Worm (Caenorhabditis elegans) whole organism, late embryonic: Measurements from ENCODE around the gene R10E11.9.
A peak's percentile ranks its signal among the peaks of the same experiment; 100 is the strongest.

Experiments
- C08G9.2 ChIP-seq: sonication (generic microtip); optimal IDR thresholded peaks from 2 replicates; lab custom pipeline; 2016; ENCODE audit warnings: mild to moderate bottlenecking, missing genetic modification characterization, moderate library complexity, missing compliant biosample characterization
- F13H6.1 ChIP-seq: sonication (generic microtip); optimal IDR thresholded peaks from 2 replicates; lab custom pipeline; 2016; ENCODE audit warnings: missing genetic modification characterization, missing compliant biosample characterization
- K09A11.1 ChIP-seq: sonication (generic microtip); optimal IDR thresholded peaks from 2 replicates; lab custom pipeline; 2017; ENCODE audit warnings: antibody characterized with exemption, mild to moderate bottlenecking, missing genetic modification characterization, missing compliant biosample characterization; ENCODE audit not compliant: insufficient read depth
- T23F11.4 ChIP-seq: fragments of 200-800 bp; sonication (Bioruptor generic); optimal IDR thresholded peaks from 2 replicates; lab custom pipeline; 2018; ENCODE audit warnings: mild to moderate bottlenecking, missing genetic modification characterization, missing compliant biosample characterization
- ahr-1 ChIP-seq: sonication (generic microtip); optimal IDR thresholded peaks from 2 replicates; lab custom pipeline; 2016; ENCODE audit warnings: missing genetic modification characterization, missing compliant biosample characterization
- ceh-14 ChIP-seq: sonication (generic microtip); optimal IDR thresholded peaks from 2 replicates; lab custom pipeline; 2016; ENCODE audit warnings: missing genotype, missing genetic modification characterization, missing compliant biosample characterization
- ceh-19 ChIP-seq: fragments of 200-800 bp; sonication (Bioruptor generic); optimal IDR thresholded peaks from 2 replicates; lab custom pipeline; 2018; ENCODE audit warnings: mild to moderate bottlenecking, missing genetic modification characterization, missing compliant biosample characterization
- ceh-2 ChIP-seq: sonication (generic microtip); optimal IDR thresholded peaks from 2 replicates; lab custom pipeline; 2016; ENCODE audit warnings: missing genotype, missing genetic modification characterization, missing compliant biosample characterization
- ceh-31 ChIP-seq: sonication (generic microtip); optimal IDR thresholded peaks from 2 replicates; lab custom pipeline; 2016; ENCODE audit warnings: missing genetic modification characterization, missing compliant biosample characterization
- ceh-45 ChIP-seq: fragments of 200-800 bp; sonication (Bioruptor generic); IDR thresholded peaks from 2 replicates; pipeline ENCODE4 v1.3.6; 2022; ENCODE audit warnings: missing genetic modification reagents, missing genetic modification characterization, missing compliant biosample characterization
- ceh-48 ChIP-seq: sonication (generic microtip); optimal IDR thresholded peaks from 2 replicates; lab custom pipeline; 2016; ENCODE audit warnings: missing genetic modification characterization, inconsistent platforms, missing compliant biosample characterization
- ceh-9 ChIP-seq: sonication (generic microtip); optimal IDR thresholded peaks from 2 replicates; lab custom pipeline; 2016; ENCODE audit warnings: mild to moderate bottlenecking, missing genetic modification characterization, inconsistent platforms, missing compliant biosample characterization
- che-1 ChIP-seq: sonication (generic microtip); optimal IDR thresholded peaks from 2 replicates; lab custom pipeline; 2016; ENCODE audit warnings: mild to moderate bottlenecking, missing genetic modification characterization, missing compliant biosample characterization
- elt-2 ChIP-seq: sonication (generic microtip); optimal IDR thresholded peaks from 2 replicates; lab custom pipeline; 2016; ENCODE audit warnings: missing genetic modification reagents, missing genetic modification characterization, missing compliant biosample characterization
- elt-4 ChIP-seq: sonication (generic microtip); optimal IDR thresholded peaks from 2 replicates; lab custom pipeline; 2016; ENCODE audit warnings: missing genetic modification characterization, missing compliant biosample characterization
- ets-4 ChIP-seq: sonication (generic microtip); optimal IDR thresholded peaks from 2 replicates; lab custom pipeline; 2016; ENCODE audit warnings: missing genetic modification characterization, missing compliant biosample characterization
- eyg-1 ChIP-seq: sonication (generic microtip); optimal IDR thresholded peaks from 2 replicates; lab custom pipeline; 2016; ENCODE audit warnings: missing genotype, missing genetic modification characterization, missing compliant biosample characterization
- fax-1 ChIP-seq: sonication (generic microtip); optimal IDR thresholded peaks from 2 replicates; lab custom pipeline; 2016; ENCODE audit warnings: missing genotype, missing genetic modification characterization, missing compliant biosample characterization
- gmeb-2 ChIP-seq: sonication (generic microtip); optimal IDR thresholded peaks from 2 replicates; lab custom pipeline; 2016; ENCODE audit warnings: missing genetic modification characterization, inconsistent platforms, missing compliant biosample characterization
- hlh-30 ChIP-seq: sonication (generic microtip); optimal IDR thresholded peaks from 2 replicates; lab custom pipeline; 2017; ENCODE audit warnings: antibody characterized with exemption, missing genetic modification characterization, missing compliant biosample characterization; ENCODE audit not compliant: insufficient read depth
- hlh-8 ChIP-seq: sonication (generic microtip); optimal IDR thresholded peaks from 2 replicates; lab custom pipeline; 2016; ENCODE audit warnings: missing genotype, missing genetic modification characterization, missing compliant biosample characterization
- pag-3 ChIP-seq: sonication (generic microtip); optimal IDR thresholded peaks from 2 replicates; lab custom pipeline; 2016; ENCODE audit warnings: missing compliant biosample characterization, missing genetic modification characterization, borderline replicate concordance
- pat-9 ChIP-seq: fragments of 200-800 bp; sonication (Bioruptor generic); optimal IDR thresholded peaks from 2 replicates; lab custom pipeline; 2018; ENCODE audit warnings: mild to moderate bottlenecking, missing genetic modification characterization, moderate library complexity, missing compliant biosample characterization
- sox-2 ChIP-seq: fragments of 200-800 bp; sonication (Bioruptor generic); IDR thresholded peaks from 2 replicates; pipeline ENCODE4 v1.3.6; 2022; ENCODE audit warnings: missing genetic modification reagents, missing genetic modification characterization, missing compliant biosample characterization
- sox-4 ChIP-seq: sonication (generic microtip); optimal IDR thresholded peaks from 2 replicates; lab custom pipeline; 2017; ENCODE audit warnings: mild to moderate bottlenecking, missing genetic modification characterization, inconsistent platforms, missing compliant biosample characterization
- tbx-2 ChIP-seq: sonication (generic microtip); optimal IDR thresholded peaks from 2 replicates; lab custom pipeline; 2016; ENCODE audit warnings: missing genetic modification characterization, missing compliant biosample characterization
- tbx-7 ChIP-seq: sonication (generic microtip); optimal IDR thresholded peaks from 2 replicates; lab custom pipeline; 2016; ENCODE audit warnings: missing genotype, missing genetic modification characterization, missing compliant biosample characterization
- ttx-3 ChIP-seq: sonication (generic microtip); optimal IDR thresholded peaks from 2 replicates; lab custom pipeline; 2016; ENCODE audit warnings: missing genetic modification reagents, missing genetic modification characterization, missing compliant biosample characterization
- unc-42 ChIP-seq: sonication (generic microtip); optimal IDR thresholded peaks from 2 replicates; lab custom pipeline; 2016; ENCODE audit warnings: missing genotype, missing genetic modification characterization, missing compliant biosample characterization
- unc-86 ChIP-seq: sonication (generic microtip); optimal IDR thresholded peaks from 2 replicates; lab custom pipeline; 2016; ENCODE audit warnings: missing genetic modification characterization, missing compliant biosample characterization
- zip-5 ChIP-seq: sonication (generic microtip); optimal IDR thresholded peaks from 2 replicates; lab custom pipeline; 2016; ENCODE audit warnings: missing genetic modification characterization, missing compliant biosample characterization

Gene R10E11.9

ce11 chrIII:9808179-9808578, 14.7 kb upstream of the R10E11.9 start, which contains the start of gene gtap-2:
TSS of gene gtap-2 (plus strand) at chrIII:9808544.
- no peak for TF ChIP-seq sox-4
- TF ChIP-seq elt-2 = peak; percentile 45
- peak; percentile 50 for TF ChIP-seq tbx-7 (tag; lab: Kevin White, UChicago)
- TF ChIP-seq ceh-14 (tag; lab: Kevin White, UChicago) = peak; percentile 5
- TF ChIP-seq ets-4 = peak; percentile 54
- peak; percentile 70 for TF ChIP-seq hlh-8
- TF ChIP-seq C08G9.2 (tag; lab: Kevin White, UChicago) = no peak
- TF ChIP-seq fax-1 (tag; lab: Kevin White, UChicago) = peak; percentile 48
- TF ChIP-seq K09A11.1 (tag; lab: Kevin White, UChicago) = no peak
- no peak for TF ChIP-seq pat-9 (tag; lab: Kevin White, UChicago)
- peak; percentile 16 for TF ChIP-seq unc-86 (tag; lab: Kevin White, UChicago)
- TF ChIP-seq ceh-2 (tag; lab: Kevin White, UChicago) = peak; percentile 65
- TF ChIP-seq tbx-2 (tag; lab: Kevin White, UChicago) = peak; percentile 77
- peak; percentile 73 for TF ChIP-seq zip-5 (tag; lab: Kevin White, UChicago)
- peak; percentile 68 for TF ChIP-seq ceh-31 (tag; lab: Kevin White, UChicago)

- no peak for TF ChIP-seq sox-4
- TF ChIP-seq hlh-30 = peak; percentile 17
Measured at ce11 chrIII:9807560-9808046, 14.2 kb upstream of the R10E11.9 start.

- TF ChIP-seq ahr-1 (no peak), unc-86 (tag; lab: Kevin White, UChicago) (no peak), eyg-1 (tag; lab: Kevin White, UChicago) (no peak), C08G9.2 (tag; lab: Kevin White, UChicago) (no peak), unc-42 (tag; lab: Kevin White, UChicago) (no peak), sox-4 (no peak), F13H6.1 (tag; lab: Kevin White, UChicago) (no peak), pag-3 (tag; lab: Kevin White, UChicago) (no peak), che-1 (tag; lab: Kevin White, UChicago) (no peak), gmeb-2 (no peak), T23F11.4 (GFP tag; lab: Kevin White, UChicago) (no peak), ttx-3 (tag; lab: Kevin White, UChicago) (no peak), ceh-14 (tag; lab: Kevin White, UChicago) (no peak)
Measured at ce11 chrIII:9806968-9807559, 13.6 kb upstream of the R10E11.9 start, which contains the start of gene ZK632.4. TSS of gene ZK632.4 (minus strand) at chrIII:9807454.

- TF ChIP-seq elt-4 (tag; lab: Kevin White, UChicago) (no peak), ceh-19 (no peak), tbx-7 (tag; lab: Kevin White, UChicago) (no peak), hlh-8 (no peak), ceh-48 (peak; percentile 13), ceh-45 (GFP tag; lab: Robert Waterston, UW) (no peak)
- TF ChIP-seq, all 69 proteins: peak for 1
Measured at ce11 chrIII:9804997-9805610, 11.7 kb upstream of the R10E11.9 start, which contains the start of gene riok-3. TSS of gene riok-3 (minus strand) at chrIII:9805011.

ce11 chrIII:9802045-9802444, 8.6 kb upstream of the R10E11.9 start:
- TF ChIP-seq sox-2 (GFP tag; lab: Robert Waterston, UW) (no peak), ceh-9 (tag; lab: Kevin White, UChicago) (no peak)
